Worm (Caenorhabditis elegans) whole organism, young adult: ENCODE data around the gene F35H10.3.

Experiments
- C06A6.2 ChIP-seq: fragments of 200-800 bp; sonication (Bioruptor generic); conservative IDR thresholded peaks from 2 replicates; pipeline ENCODE4 v1.3.6; 2022; ENCODE audit warnings: missing genetic modification characterization, missing compliant biosample characterization
- D2030.7 ChIP-seq: fragments of 200-800 bp; sonication (Bioruptor generic); IDR thresholded peaks from 2 replicates; pipeline ENCODE4 v1.3.6; 2022; ENCODE audit warnings: missing genetic modification reagents, missing genetic modification characterization, missing compliant biosample characterization
- F10E7.11 ChIP-seq: sonication (generic microtip); optimal IDR thresholded peaks from 2 replicates; lab custom pipeline; 2017; ENCODE audit warnings: mild to moderate bottlenecking, missing genetic modification characterization, moderate library complexity, missing compliant biosample characterization
- F37B4.10 ChIP-seq: fragments of 200-800 bp; sonication (Bioruptor generic); IDR thresholded peaks from 2 replicates; pipeline ENCODE4 v1.3.6; 2022; ENCODE audit warnings: missing genetic modification characterization, missing compliant biosample characterization
- F49E8.2 ChIP-seq: sonication (generic microtip); optimal IDR thresholded peaks from 3 replicates; lab custom pipeline; 2017; ENCODE audit warnings: missing genetic modification characterization, mild to moderate bottlenecking, missing compliant biosample characterization, antibody characterized with exemption, moderate library complexity; ENCODE audit not compliant: insufficient read depth
- F57A8.1 ChIP-seq: fragments of 200-800 bp; sonication (Bioruptor generic); optimal IDR thresholded peaks from 2 replicates; lab custom pipeline; 2018; ENCODE audit warnings: mild to moderate bottlenecking, missing genetic modification characterization, moderate library complexity, missing compliant biosample characterization
- F57C9.4 ChIP-seq: sonication (generic microtip); optimal IDR thresholded peaks from 2 replicates; lab custom pipeline; 2017; ENCODE audit warnings: mild to moderate bottlenecking, missing genetic modification characterization, missing compliant biosample characterization
- K11D2.4 ChIP-seq: fragments of 200-800 bp; sonication (Bioruptor generic); IDR thresholded peaks from 2 replicates; pipeline ENCODE4 v1.3.6; 2022; ENCODE audit warnings: missing genetic modification reagents, missing genetic modification characterization, missing compliant biosample characterization
- K12H6.12 ChIP-seq: fragments of 200-800 bp; sonication (Bioruptor generic); optimal IDR thresholded peaks from 2 replicates; lab custom pipeline; 2018; ENCODE audit warnings: mild to moderate bottlenecking, missing genetic modification characterization, missing compliant biosample characterization
- T26A5.8 ChIP-seq: sonication (generic microtip); optimal IDR thresholded peaks from 2 replicates; lab custom pipeline; 2016; ENCODE audit warnings: missing genetic modification characterization, missing compliant biosample characterization
- aptf-2 ChIP-seq: fragments of 200-800 bp; sonication (Bioruptor generic); conservative IDR thresholded peaks from 2 replicates; pipeline ENCODE4 v1.3.6; 2022; ENCODE audit warnings: missing genetic modification reagents, missing genetic modification characterization, missing compliant biosample characterization
- athp-1 ChIP-seq: sonication (generic microtip); optimal IDR thresholded peaks from 2 replicates; lab custom pipeline; 2017; ENCODE audit warnings: mild to moderate bottlenecking, missing genetic modification characterization, missing compliant biosample characterization
- attf-3 ChIP-seq: fragments of 200-800 bp; sonication (Bioruptor generic); conservative IDR thresholded peaks from 2 replicates; pipeline ENCODE4 v1.3.6; 2022; ENCODE audit warnings: missing genetic modification reagents, missing genetic modification characterization, missing compliant biosample characterization
- bed-1 ChIP-seq: fragments of 200-800 bp; sonication (Bioruptor generic); IDR thresholded peaks from 2 replicates; pipeline ENCODE4 v1.3.6; 2022; ENCODE audit warnings: missing genetic modification reagents, missing genetic modification characterization, missing compliant biosample characterization
- bed-2 ChIP-seq: fragments of 200-800 bp; sonication (Bioruptor generic); IDR thresholded peaks from 2 replicates; pipeline ENCODE4 v1.3.6; 2022; ENCODE audit warnings: missing genetic modification reagents, missing genetic modification characterization, missing compliant biosample characterization
- cebp-1 ChIP-seq, 2 experiments: fragments of 200-800 bp in 1 of 2; sonication (Bioruptor generic) in 1 of 2; sonication (generic microtip) in 1 of 2; IDR thresholded peaks in 1 of 2; optimal IDR thresholded peaks in 1 of 2; 2 replicates each; pipeline versions ENCODE4 v1.3.6 to Lab custom; 2017 to 2022; ENCODE audit warnings: missing compliant biosample characterization in 2 of 2, missing genetic modification characterization in 2 of 2, mild to moderate bottlenecking in 1 of 2, missing genetic modification reagents in 1 of 2, moderate library complexity in 1 of 2
- ceh-40 ChIP-seq: fragments of 200-800 bp; sonication (Bioruptor generic); IDR thresholded peaks from 2 replicates; pipeline ENCODE4 v1.3.6; 2022; ENCODE audit warnings: missing genetic modification characterization, missing compliant biosample characterization
- ceh-58 ChIP-seq: fragments of 200-800 bp; sonication (Bioruptor generic); IDR thresholded peaks from 2 replicates; pipeline ENCODE4 v1.3.6; 2022; ENCODE audit warnings: missing genetic modification characterization, missing compliant biosample characterization
- ceh-79 ChIP-seq: sonication (generic microtip); optimal IDR thresholded peaks from 2 replicates; lab custom pipeline; 2017; ENCODE audit warnings: mild to moderate bottlenecking, missing genetic modification characterization, missing compliant biosample characterization
- die-1 ChIP-seq: sonication (generic microtip); optimal IDR thresholded peaks from 2 replicates; lab custom pipeline; 2016; ENCODE audit warnings: missing genotype, mild to moderate bottlenecking, missing genetic modification characterization, missing compliant biosample characterization
- egl-44 ChIP-seq: fragments of 200-800 bp; sonication (Bioruptor generic); IDR thresholded peaks from 2 replicates; pipeline ENCODE4 v1.3.6; 2022; ENCODE audit warnings: missing genetic modification reagents, missing genetic modification characterization, missing compliant biosample characterization
- ekl-4 ChIP-seq: fragments of 200-800 bp; sonication (Bioruptor generic); IDR thresholded peaks from 2 replicates; pipeline ENCODE4 v1.3.6; 2022; ENCODE audit warnings: missing genetic modification reagents, missing genetic modification characterization, missing compliant biosample characterization
- him-1 ChIP-seq: sonication (generic microtip); optimal IDR thresholded peaks from 2 replicates; lab custom pipeline; 2016; ENCODE audit warnings: missing genotype, missing genetic modification reagents, missing genetic modification characterization, missing compliant biosample characterization
- hmg-1.2 ChIP-seq: fragments of 200-800 bp; sonication (Bioruptor generic); IDR thresholded peaks from 2 replicates; pipeline ENCODE4 v1.3.6; 2022; ENCODE audit warnings: missing genetic modification reagents, missing genetic modification characterization, missing compliant biosample characterization
- hsf-1 ChIP-seq: fragments of 200-800 bp; sonication (Bioruptor generic); IDR thresholded peaks from 2 replicates; pipeline ENCODE4 v1.3.6; 2022; ENCODE audit warnings: missing genetic modification reagents, missing genetic modification characterization, missing compliant biosample characterization
- let-526 ChIP-seq: fragments of 200-800 bp; sonication (Bioruptor generic); IDR thresholded peaks from 2 replicates; pipeline ENCODE4 v1.3.6; 2022; ENCODE audit warnings: missing genetic modification reagents, missing genetic modification characterization, missing compliant biosample characterization
- lir-1 ChIP-seq: fragments of 200-800 bp; sonication (Bioruptor generic); conservative IDR thresholded peaks from 2 replicates; pipeline ENCODE4 v1.3.6; 2022; ENCODE audit warnings: missing genetic modification reagents, missing genetic modification characterization, missing compliant biosample characterization
- lsy-27 ChIP-seq: sonication (generic microtip); optimal IDR thresholded peaks from 2 replicates; lab custom pipeline; 2017; ENCODE audit warnings: missing genetic modification characterization, mild to moderate bottlenecking, missing compliant biosample characterization, antibody characterized with exemption, missing genotype, borderline replicate concordance; ENCODE audit not compliant: insufficient read depth
- madf-3 ChIP-seq: fragments of 200-800 bp; sonication (Bioruptor generic); IDR thresholded peaks from 2 replicates; pipeline ENCODE4 v1.3.6; 2022; ENCODE audit warnings: missing genetic modification reagents, missing genetic modification characterization, missing compliant biosample characterization
- madf-6 ChIP-seq: fragments of 200-800 bp; sonication (Bioruptor generic); IDR thresholded peaks from 2 replicates; pipeline ENCODE4 v1.3.6; 2022; ENCODE audit warnings: missing genetic modification reagents, missing genetic modification characterization, missing compliant biosample characterization
- nhr-120 ChIP-seq: fragments of 200-800 bp; sonication (Bioruptor generic); IDR thresholded peaks from 2 replicates; pipeline ENCODE4 v1.3.6; 2022; ENCODE audit warnings: missing genetic modification characterization, missing compliant biosample characterization
- nhr-90 ChIP-seq: sonication (generic microtip); optimal IDR thresholded peaks from 2 replicates; lab custom pipeline; 2016; ENCODE audit warnings: missing genotype, mild to moderate bottlenecking, missing genetic modification characterization, missing compliant biosample characterization
- repo-1 ChIP-seq: sonication (generic microtip); optimal IDR thresholded peaks from 2 replicates; lab custom pipeline; 2017; ENCODE audit warnings: mild to moderate bottlenecking, missing genetic modification characterization, missing compliant biosample characterization
- snpc-1.3 ChIP-seq: sonication (generic microtip); optimal IDR thresholded peaks from 2 replicates; lab custom pipeline; 2017; ENCODE audit warnings: missing genetic modification characterization, mild to moderate bottlenecking, missing compliant biosample characterization, antibody characterized with exemption, moderate library complexity, missing genotype, missing genetic modification reagents; ENCODE audit not compliant: insufficient read depth
- snpc-4 ChIP-seq, 5 experiments: fragments of 150-350 bp in 1 of 5; sonication (generic microtip) in 4 of 5; optimal IDR thresholded peaks; 2 replicates each; lab custom pipeline; 2014 to 2018; ENCODE audit warnings: missing genetic modification characterization in 5 of 5, missing biosample characterization in 3 of 5, antibody characterized with exemption in 2 of 5, mild to moderate bottlenecking in 2 of 5, missing compliant biosample characterization in 2 of 5, missing genotype in 2 of 5, moderate library complexity in 2 of 5, missing genetic modification reagents in 1 of 5
- tbp1 ChIP-seq: fragments of 200-800 bp; sonication (Bioruptor generic); optimal IDR thresholded peaks from 2 replicates; lab custom pipeline; 2018; ENCODE audit warnings: mild to moderate bottlenecking, missing genetic modification characterization, missing compliant biosample characterization
- ztf-22 ChIP-seq: fragments of 200-800 bp; sonication (Bioruptor generic); optimal IDR thresholded peaks from 2 replicates; lab custom pipeline; 2018; ENCODE audit warnings: mild to moderate bottlenecking, missing genetic modification characterization, moderate library complexity, missing compliant biosample characterization
- ztf-26 ChIP-seq: sonication (generic microtip); optimal IDR thresholded peaks from 2 replicates; lab custom pipeline; 2017; ENCODE audit warnings: missing genetic modification characterization, missing compliant biosample characterization
- ztf-28 ChIP-seq: fragments of 200-800 bp; sonication (Bioruptor generic); IDR thresholded peaks from 2 replicates; pipeline ENCODE4 v1.3.6; 2022; ENCODE audit warnings: missing genetic modification reagents, missing genetic modification characterization, missing compliant biosample characterization
- ztf-6 ChIP-seq: fragments of 200-800 bp; sonication (Bioruptor generic); IDR thresholded peaks from 2 replicates; pipeline ENCODE4 v1.3.6; 2022; ENCODE audit warnings: missing genetic modification reagents, missing genetic modification characterization, missing compliant biosample characterization

F35H10.3 gene

DNA sequence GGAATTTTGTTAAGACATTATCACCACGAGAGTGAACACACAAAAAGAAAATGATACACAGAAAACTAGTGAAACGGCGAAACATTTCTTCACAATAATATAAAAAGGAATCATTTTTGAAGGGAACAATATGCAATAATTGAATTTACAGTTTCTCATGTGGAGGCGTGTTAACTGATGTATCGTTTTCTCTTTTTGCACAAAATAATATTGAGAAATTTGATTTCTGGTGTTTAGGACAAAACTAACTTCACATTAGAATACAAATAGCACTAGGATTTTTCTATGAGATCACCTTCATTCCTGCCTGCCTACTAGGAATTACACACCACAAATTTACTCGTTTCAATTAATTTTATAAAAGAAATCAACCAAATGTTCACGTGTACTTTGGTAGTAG is 32.7 kb downstream of the F35H10.3 start, which contains the start of gene D2096.13:
D2096.13 (minus strand) TSS at position 101 of the 400 bp plus-strand sequence.
- TF ChIP-seq ekl-4 (no peak), C06A6.2 (GFP tag; lab: Robert Waterston, UW) (no peak), ceh-58 (GFP tag; lab: Robert Waterston, UW) (no peak), F49E8.2 (no peak), madf-6 (GFP tag; lab: Robert Waterston, UW) (no peak), K12H6.12 (no peak), snpc-4 (GFP tag; optimal IDR thresholded peaks at IDR 0.05; lab: Kevin White, UChicago) (no peak), snpc-4 (tag; optimal IDR thresholded peaks at IDR 0.05; lab: Kevin White, UChicago) (no peak), die-1 (tag; lab: Kevin White, UChicago) (no peak), hsf-1 (GFP tag; lab: Robert Waterston, UW) (no peak), tbp1 (GFP tag; lab: Kevin White, UChicago) (no peak)

DNA sequence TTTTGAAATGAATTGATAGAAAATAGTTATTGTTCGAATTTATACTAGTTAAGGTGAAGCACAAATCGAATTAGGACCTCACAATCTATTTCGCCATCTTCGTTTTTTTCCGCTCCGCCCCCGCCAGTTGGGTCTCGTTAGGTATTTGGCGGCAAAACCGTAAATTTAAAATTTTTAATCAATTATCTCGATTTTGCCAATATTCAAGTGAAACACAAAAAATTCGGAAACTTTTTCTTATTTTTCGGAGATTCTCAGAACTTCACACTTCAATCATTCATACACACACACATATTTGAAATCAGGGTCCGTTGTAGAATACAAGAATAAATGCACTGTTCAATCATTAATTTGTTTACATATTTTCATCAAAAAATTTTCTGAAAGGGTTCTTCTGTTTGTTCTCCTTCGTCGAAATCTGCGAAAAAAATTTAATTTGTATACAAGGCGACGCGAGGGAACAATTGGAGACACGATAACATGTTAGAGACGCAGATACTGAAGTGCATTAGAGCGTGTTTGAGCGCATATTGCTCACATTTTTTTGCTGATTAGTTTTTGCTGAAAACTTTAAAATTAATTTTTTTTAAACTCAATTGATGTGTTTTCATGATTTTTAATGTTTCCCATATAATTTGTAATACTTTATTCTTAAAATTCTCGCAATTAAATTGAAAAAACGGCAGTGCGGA is 34.1 kb downstream of the F35H10.3 start, which contains the start of gene D2096.5:
D2096.5 (minus strand) TSS at position 51 of the 692 bp plus-strand sequence.
- TF ChIP-seq ceh-79 (tag; lab: Kevin White, UChicago), result no peak
- TF ChIP-seq let-526, result no peak
- TF ChIP-seq ztf-28 (GFP tag; lab: Robert Waterston, UW), result no peak
- TF ChIP-seq snpc-1.3 (tag; lab: Kevin White, UChicago), result peak; percentile 30
- TF ChIP-seq D2030.7 (GFP tag; lab: Robert Waterston, UW), result no peak
- no peak for TF ChIP-seq bed-2 (GFP tag; lab: Robert Waterston, UW)
- TF ChIP-seq lir-1 (GFP tag; lab: Robert Waterston, UW), result no peak
- TF ChIP-seq F37B4.10 (GFP tag; lab: Robert Waterston, UW), result no peak
- no peak for TF ChIP-seq nhr-90
- TF ChIP-seq bed-1 (GFP tag; lab: Robert Waterston, UW), result no peak
- TF ChIP-seq egl-44 (GFP tag; lab: Robert Waterston, UW), result no peak
- TF ChIP-seq ekl-4, result no peak
- TF ChIP-seq hmg-1.2 (GFP tag; lab: Robert Waterston, UW), result peak; percentile 93
- no peak for TF ChIP-seq ztf-22 (GFP tag; lab: Kevin White, UChicago)

DNA sequence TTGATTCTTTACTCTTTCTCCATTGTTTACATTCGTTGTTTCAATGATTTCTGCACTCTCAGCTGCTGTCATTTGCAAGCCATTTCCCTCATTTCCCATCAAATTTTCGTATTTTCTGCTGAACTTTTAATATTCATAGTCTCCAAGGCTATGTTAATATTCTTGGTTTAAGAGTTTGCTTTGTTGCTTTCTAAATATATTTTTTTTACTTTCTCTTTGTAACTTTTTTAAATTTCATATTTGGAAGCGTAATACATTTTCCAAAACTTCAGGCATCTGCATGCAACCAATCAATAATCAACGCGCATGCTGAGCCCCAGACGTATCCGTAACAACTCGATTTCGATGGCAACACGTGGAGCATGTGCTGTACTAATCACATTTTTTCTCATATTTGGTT is 35.0 kb downstream of the F35H10.3 start, which contains the start of gene sqv-1:
sqv-1 (plus strand) TSS at position 301 of the 400 bp plus-strand sequence.
- TF ChIP-seq F57A8.1 (GFP tag; lab: Kevin White, UChicago) (no peak), K11D2.4 (GFP tag; lab: Robert Waterston, UW) (no peak), bed-2 (GFP tag; lab: Robert Waterston, UW) (no peak), F49E8.2 (no peak), F57C9.4 (tag; lab: Kevin White, UChicago) (no peak), repo-1 (tag; lab: Kevin White, UChicago) (no peak), nhr-120 (no peak), aptf-2 (GFP tag; lab: Robert Waterston, UW) (no peak), him-1 (tag; lab: Kevin White, UChicago) (no peak), F10E7.11 (tag; lab: Kevin White, UChicago) (no peak), lsy-27 (tag; lab: Kevin White, UChicago) (no peak), attf-3 (no peak), T26A5.8 (tag; lab: Kevin White, UChicago) (no peak), ceh-40 (GFP tag; lab: Robert Waterston, UW) (no peak), cebp-1 (GFP tag; IDR thresholded peaks at IDR 0.05; lab: Robert Waterston, UW) (no peak), cebp-1 (tag; optimal IDR thresholded peaks at IDR 0.05; lab: Kevin White, UChicago) (no peak), ceh-79 (tag; lab: Kevin White, UChicago) (no peak), athp-1 (tag; lab: Kevin White, UChicago) (no peak), ztf-6 (GFP tag; lab: Robert Waterston, UW) (no peak), madf-3 (GFP tag; lab: Robert Waterston, UW) (no peak), ztf-26 (tag; lab: Kevin White, UChicago) (no peak)
